Worm (Caenorhabditis elegans) whole organism, L1 larva: ENCODE results near the gene Y66D12A.16.
A peak's percentile ranks its signal among the peaks of the same experiment; 100 is the strongest.

Experiments used
- C04F5.9 ChIP-seq: sonication (generic microtip); optimal IDR thresholded peaks from 2 replicates; lab custom pipeline; 2016; ENCODE audit warnings: missing genetic modification characterization, missing compliant biosample characterization
- C16A3.4 ChIP-seq: fragments of 150-350 bp; optimal IDR thresholded peaks from 2 replicates; lab custom pipeline; 2014; ENCODE audit warnings: missing biosample characterization, missing genetic modification characterization
- F16B12.6 ChIP-seq: fragments of 150-350 bp; optimal IDR thresholded peaks from 2 replicates; lab custom pipeline; 2014; ENCODE audit warnings: missing biosample characterization, missing genetic modification characterization
- Y116A8C.19 ChIP-seq: sonication (generic microtip); optimal IDR thresholded peaks from 2 replicates; lab custom pipeline; 2016; ENCODE audit warnings: missing compliant biosample characterization, missing genetic modification characterization, borderline replicate concordance
- alr-1 ChIP-seq: fragments of 200-800 bp; sonication (Bioruptor generic); optimal IDR thresholded peaks from 2 replicates; lab custom pipeline; 2018; ENCODE audit warnings: borderline replicate concordance, mild to moderate bottlenecking, missing genetic modification characterization, missing compliant biosample characterization
- aly-2 ChIP-seq: fragments of 150-350 bp; optimal IDR thresholded peaks from 2 replicates; lab custom pipeline; 2014; ENCODE audit warnings: missing biosample characterization, missing genetic modification characterization
- blmp-1 ChIP-seq: fragments of 150-350 bp; optimal IDR thresholded peaks from 2 replicates; lab custom pipeline; 2014; ENCODE audit warnings: missing biosample characterization, missing genetic modification characterization
- ceh-82 ChIP-seq, 3 experiments: fragments of 150-350 bp in 1 of 3; sonication (generic microtip) in 2 of 3; optimal IDR thresholded peaks; 2 replicates each; lab custom pipeline; 2014 to 2017; ENCODE audit warnings: missing biosample characterization in 3 of 3, missing genetic modification characterization in 3 of 3
- ceh-88 ChIP-seq: fragments of 200-800 bp; sonication (Bioruptor generic); IDR thresholded peaks from 2 replicates; pipeline ENCODE4 v1.3.6; 2022; ENCODE audit warnings: missing genetic modification characterization, missing compliant biosample characterization
- ces-1 ChIP-seq: fragments of 150-350 bp; optimal IDR thresholded peaks from 2 replicates; lab custom pipeline; 2014; ENCODE audit warnings: missing biosample characterization, missing genetic modification reagents, missing genetic modification characterization
- dpl-1 ChIP-seq, 3 experiments: fragments of 150-350 bp in 2 of 3; sonication (generic microtip) in 1 of 3; optimal IDR thresholded peaks; 2 replicates each; lab custom pipeline; 2014 to 2017; ENCODE audit warnings: missing biosample characterization in 3 of 3, missing genetic modification characterization in 3 of 3, missing genetic modification reagents in 3 of 3
- efl-1 ChIP-seq, 4 experiments: fragments of 150-350 bp; optimal IDR thresholded peaks in 3 of 4; peaks in 1 of 4; 1 replicate in 1 of 4; 2 replicates in 3 of 4; lab custom pipeline; 2014; ENCODE audit warnings: missing biosample characterization in 2 of 4, missing genetic modification characterization in 2 of 4, missing genetic modification reagents in 2 of 4
- efl-3 ChIP-seq: fragments of 200-800 bp; sonication (Bioruptor generic); optimal IDR thresholded peaks from 2 replicates; lab custom pipeline; 2018; ENCODE audit warnings: mild to moderate bottlenecking, missing genetic modification characterization, missing compliant biosample characterization
- egl-13 ChIP-seq: sonication (generic microtip); optimal IDR thresholded peaks from 2 replicates; lab custom pipeline; 2016; ENCODE audit warnings: missing genotype, missing genetic modification reagents, missing genetic modification characterization, missing compliant biosample characterization
- egl-27 ChIP-seq, 2 experiments: fragments of 150-350 bp in 1 of 2; sonication (generic microtip); optimal IDR thresholded peaks; 3 replicates each; lab custom pipeline; 2017 to 2018; ENCODE audit warnings: missing biosample characterization in 2 of 2, missing genetic modification characterization in 2 of 2, missing genetic modification reagents in 2 of 2
- elt-3 ChIP-seq, 6 experiments: fragments of 150-350 bp in 1 of 6; sonication (generic microtip); optimal IDR thresholded peaks; 2 replicates each; lab custom pipeline; 2017 to 2018; ENCODE audit warnings: missing biosample characterization in 6 of 6, missing genetic modification characterization in 6 of 6, inconsistent platforms in 1 of 6
- fkh-10 ChIP-seq: sonication (generic microtip); optimal IDR thresholded peaks from 2 replicates; lab custom pipeline; 2017; ENCODE audit warnings: missing biosample characterization, missing genetic modification reagents, missing genetic modification characterization
- fos-1 ChIP-seq: fragments of 150-350 bp; optimal IDR thresholded peaks from 2 replicates; lab custom pipeline; 2014; ENCODE audit warnings: missing biosample characterization, missing genetic modification characterization
- grh-1 ChIP-seq: fragments of 200-800 bp; sonication (Bioruptor generic); IDR thresholded peaks from 2 replicates; pipeline ENCODE4 v1.3.6; 2022; ENCODE audit warnings: missing genetic modification reagents, missing genetic modification characterization, missing compliant biosample characterization
- irx-1 ChIP-seq: sonication (generic microtip); optimal IDR thresholded peaks from 2 replicates; lab custom pipeline; 2016; ENCODE audit warnings: missing genetic modification characterization, missing compliant biosample characterization
- isw-1 ChIP-seq: fragments of 200-800 bp; sonication (Bioruptor generic); IDR thresholded peaks from 2 replicates; pipeline ENCODE4 v1.3.6; 2022; ENCODE audit warnings: missing genetic modification characterization, missing compliant biosample characterization
- jun-1 ChIP-seq: fragments of 150-350 bp; optimal IDR thresholded peaks from 2 replicates; lab custom pipeline; 2014; ENCODE audit warnings: missing biosample characterization, missing genetic modification reagents, missing genetic modification characterization
- lin-15B ChIP-seq: fragments of 150-350 bp; sonication (generic microtip); optimal IDR thresholded peaks from 3 replicates; lab custom pipeline; 2014; ENCODE audit warnings: missing biosample characterization, missing genetic modification characterization
- lin-35 ChIP-seq, 2 experiments: fragments of 150-350 bp; optimal IDR thresholded peaks; 2 replicates each; lab custom pipeline; 2014; ENCODE audit warnings: missing biosample characterization in 2 of 2, missing genetic modification characterization in 2 of 2, missing genetic modification reagents in 2 of 2
- lsy-2 ChIP-seq, 2 experiments: fragments of 150-350 bp; optimal IDR thresholded peaks; 2 replicates each; lab custom pipeline; 2014; ENCODE audit warnings: missing biosample characterization in 2 of 2, missing genetic modification characterization in 2 of 2
- mab-9 ChIP-seq: fragments of 200-800 bp; sonication (Bioruptor generic); IDR thresholded peaks from 2 replicates; pipeline ENCODE4 v1.3.6; 2022; ENCODE audit warnings: missing genetic modification reagents, missing genetic modification characterization, missing compliant biosample characterization
- mdl-1 ChIP-seq, 2 experiments: fragments of 150-350 bp; optimal IDR thresholded peaks; 2 replicates each; lab custom pipeline; 2014 to 2017; ENCODE audit warnings: missing biosample characterization in 2 of 2, missing genetic modification characterization in 2 of 2, inconsistent platforms in 1 of 2
- mef-2 ChIP-seq: fragments of 150-350 bp; optimal IDR thresholded peaks from 2 replicates; lab custom pipeline; 2014; ENCODE audit warnings: missing biosample characterization, missing genetic modification characterization
- mep-1 ChIP-seq: fragments of 150-350 bp; optimal IDR thresholded peaks from 2 replicates; lab custom pipeline; 2014; ENCODE audit warnings: missing biosample characterization, missing genetic modification characterization
- nhr-28 ChIP-seq: fragments of 150-350 bp; optimal IDR thresholded peaks from 2 replicates; lab custom pipeline; 2014; ENCODE audit warnings: missing biosample characterization, missing genetic modification characterization
- nhr-71 ChIP-seq: sonication (generic microtip); optimal IDR thresholded peaks from 2 replicates; lab custom pipeline; 2016; ENCODE audit warnings: mild to moderate bottlenecking, missing genetic modification characterization, moderate library complexity, missing compliant biosample characterization
- nhr-77 ChIP-seq: fragments of 150-350 bp; optimal IDR thresholded peaks from 2 replicates; lab custom pipeline; 2014; ENCODE audit warnings: missing biosample characterization, missing genetic modification characterization
- nhr-90 ChIP-seq: sonication (generic microtip); optimal IDR thresholded peaks from 2 replicates; lab custom pipeline; 2016; ENCODE audit warnings: mild to moderate bottlenecking, missing genetic modification characterization, missing compliant biosample characterization; ENCODE audit not compliant: poor library complexity
- pag-3 ChIP-seq: sonication (generic microtip); optimal IDR thresholded peaks from 2 replicates; lab custom pipeline; 2017; ENCODE audit warnings: missing genetic modification characterization, mild to moderate bottlenecking, missing compliant biosample characterization, antibody characterized with exemption, borderline replicate concordance; ENCODE audit not compliant: insufficient read depth
- skn-1 ChIP-seq: fragments of 150-350 bp; optimal IDR thresholded peaks from 2 replicates; lab custom pipeline; 2014; ENCODE audit warnings: missing biosample characterization, missing genetic modification characterization
- snu-23 ChIP-seq: sonication (generic microtip); optimal IDR thresholded peaks from 2 replicates; lab custom pipeline; 2016; ENCODE audit warnings: missing genetic modification characterization, missing compliant biosample characterization
- sptf-1 ChIP-seq: fragments of 150-350 bp; optimal IDR thresholded peaks from 2 replicates; lab custom pipeline; 2014; ENCODE audit warnings: missing biosample characterization, missing genetic modification characterization
- swsn-7 ChIP-seq: sonication (generic microtip); optimal IDR thresholded peaks from 2 replicates; lab custom pipeline; 2016; ENCODE audit warnings: missing genetic modification characterization, missing compliant biosample characterization
- tbx-2 ChIP-seq: sonication (generic microtip); optimal IDR thresholded peaks from 2 replicates; lab custom pipeline; 2016; ENCODE audit warnings: missing genetic modification characterization, missing compliant biosample characterization
- unc-130 ChIP-seq: fragments of 150-350 bp; optimal IDR thresholded peaks from 2 replicates; lab custom pipeline; 2017; ENCODE audit warnings: missing biosample characterization, missing genetic modification characterization, inconsistent platforms
- unc-30 ChIP-seq: sonication (generic microtip); optimal IDR thresholded peaks from 2 replicates; lab custom pipeline; 2017; ENCODE audit warnings: missing biosample characterization, missing genetic modification characterization
- vab-15 ChIP-seq: sonication (generic microtip); optimal IDR thresholded peaks from 2 replicates; lab custom pipeline; 2017; ENCODE audit warnings: missing genotype, mild to moderate bottlenecking, missing genetic modification characterization, missing compliant biosample characterization
- xbp-1 ChIP-seq: sonication (generic microtip); optimal IDR thresholded peaks from 2 replicates; lab custom pipeline; 2016; ENCODE audit warnings: missing genetic modification characterization, missing compliant biosample characterization
- zag-1 ChIP-seq: fragments of 150-350 bp; optimal IDR thresholded peaks from 2 replicates; lab custom pipeline; 2014; ENCODE audit warnings: missing biosample characterization, missing genetic modification characterization
- ztf-4 ChIP-seq: fragments of 150-350 bp; optimal IDR thresholded peaks from 2 replicates; lab custom pipeline; 2014; ENCODE audit warnings: missing biosample characterization, missing genetic modification characterization

The Y66D12A.16 gene

DNA sequence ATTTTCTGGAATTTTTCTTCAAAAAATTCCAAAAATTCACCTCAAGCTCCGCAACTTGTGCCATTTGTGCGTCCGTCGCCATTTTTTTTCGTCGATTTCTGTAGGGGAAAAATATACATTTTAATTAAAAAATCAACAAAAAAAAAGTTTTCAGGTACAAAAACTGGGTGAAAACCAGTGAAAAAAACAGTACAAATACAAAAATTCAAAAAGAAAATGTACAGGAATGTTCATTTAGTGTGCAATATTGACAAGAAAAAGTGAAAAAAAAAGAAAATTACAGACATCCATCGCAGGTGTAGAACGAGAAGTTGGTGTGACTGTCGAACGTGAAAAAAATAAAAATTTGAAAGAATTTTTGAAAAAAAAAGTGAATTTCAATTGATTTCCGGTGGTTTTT lies 20.6 kb upstream of the Y66D12A.16 start, which contains the start of gene tin-10:
Gene tin-10, minus strand, starts transcription at position 101 of the 400 bp plus-strand sequence.
- TF ChIP-seq fkh-10 (GFP tag; lab: Kevin White, UChicago) = no peak
- no peak for TF ChIP-seq nhr-71
- TF ChIP-seq xbp-1 (tag; lab: Kevin White, UChicago) = no peak
- TF ChIP-seq mdl-1 (tag; optimal IDR thresholded peaks at IDR 0.05; lab: Kevin White, UChicago) = no peak
- TF ChIP-seq, all 84 proteins: peak for 0

DNA sequence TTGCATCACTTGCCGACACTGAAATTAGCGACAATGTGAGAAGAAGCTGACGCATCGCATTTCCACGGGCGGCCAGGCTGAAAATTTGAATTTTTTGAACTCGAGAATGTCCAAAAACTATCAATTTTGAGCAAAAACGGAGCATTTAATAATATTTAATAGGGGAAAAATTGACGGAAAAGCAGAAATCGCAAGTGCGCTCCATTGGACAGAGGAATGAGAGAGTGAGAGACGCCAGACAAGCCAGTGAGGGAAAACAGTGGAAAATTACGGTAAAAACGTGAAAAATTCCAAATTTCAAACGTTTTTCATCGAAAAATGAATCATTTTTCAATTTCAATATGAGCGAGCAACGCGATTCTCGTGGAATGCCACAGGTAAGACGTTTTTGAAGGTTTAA lies 18.1 kb upstream of the Y66D12A.16 start, which contains the start of the genes Y66D12A.21 and spe-6:
Gene Y66D12A.21, minus strand, starts transcription at position 90 of the 400 bp plus-strand sequence.
Gene spe-6, plus strand, starts transcription at position 276 of the 400 bp plus-strand sequence.
- TF ChIP-seq dpl-1 (GFP tag; optimal IDR thresholded peaks at IDR 0.05; lab: Kevin White, UChicago) = peak; percentile 28 to 68 (median 49)
- TF ChIP-seq zag-1 (tag; lab: Kevin White, UChicago) = no peak
- TF ChIP-seq fos-1 (tag; lab: Kevin White, UChicago) = no peak
- no peak for TF ChIP-seq mep-1 (tag; lab: Kevin White, UChicago)
- TF ChIP-seq lin-35 (GFP tag; optimal IDR thresholded peaks at IDR 0.05; lab: Kevin White, UChicago) = peak; percentile 50 to 55
- no peak for TF ChIP-seq grh-1 (GFP tag; lab: Robert Waterston, UW)
- TF ChIP-seq isw-1 (GFP tag; lab: Robert Waterston, UW) = no peak
- TF ChIP-seq blmp-1 (tag; lab: Kevin White, UChicago) = peak; percentile 30
- no peak for TF ChIP-seq nhr-77
- TF ChIP-seq nhr-90 (tag; lab: Kevin White, UChicago) = no peak
- TF ChIP-seq ces-1 (GFP tag; lab: Kevin White, UChicago) = no peak
- no peak for TF ChIP-seq aly-2 (tag; lab: Kevin White, UChicago)
- peak; percentile 56 for TF ChIP-seq lin-15B
- no peak for TF ChIP-seq swsn-7 (tag; lab: Kevin White, UChicago)
- no peak for TF ChIP-seq mef-2 (tag; lab: Kevin White, UChicago)
- TF ChIP-seq Y116A8C.19 = no peak
- no peak for TF ChIP-seq jun-1
- peak; percentile 28 for TF ChIP-seq skn-1 (tag; lab: Kevin White, UChicago)
- peak; percentile 57 to 70 for TF ChIP-seq efl-1 (optimal IDR thresholded peaks at IDR 0.05; lab: Kevin White, UChicago)
- peak; percentile 54 to 91 for TF ChIP-seq efl-1 (GFP tag; optimal IDR thresholded peaks at IDR 0.05 in 1 of 2; lab: Kevin White, UChicago)
- no peak for TF ChIP-seq unc-30 (tag; lab: Kevin White, UChicago)
- TF ChIP-seq mab-9 (GFP tag; lab: Robert Waterston, UW) = no peak
- no peak for TF ChIP-seq pag-3 (tag; lab: Kevin White, UChicago)
- no peak for TF ChIP-seq xbp-1 (tag; lab: Kevin White, UChicago)
- TF ChIP-seq ceh-82 (tag; optimal IDR thresholded peaks at IDR 0.05; lab: Kevin White, UChicago) = peak in 1 of 3 experiments; percentile 12
- peak; percentile 7 for TF ChIP-seq C16A3.4 (tag; lab: Kevin White, UChicago)
- peak; percentile 52 for TF ChIP-seq F16B12.6 (tag; lab: Kevin White, UChicago)
- no peak for TF ChIP-seq tbx-2 (tag; lab: Kevin White, UChicago)
- peak in 1 of 2 experiments; percentile 67 for TF ChIP-seq lsy-2 (tag; optimal IDR thresholded peaks at IDR 0.05; lab: Kevin White, UChicago)
- TF ChIP-seq, all 84 proteins: peak for 10

DNA sequence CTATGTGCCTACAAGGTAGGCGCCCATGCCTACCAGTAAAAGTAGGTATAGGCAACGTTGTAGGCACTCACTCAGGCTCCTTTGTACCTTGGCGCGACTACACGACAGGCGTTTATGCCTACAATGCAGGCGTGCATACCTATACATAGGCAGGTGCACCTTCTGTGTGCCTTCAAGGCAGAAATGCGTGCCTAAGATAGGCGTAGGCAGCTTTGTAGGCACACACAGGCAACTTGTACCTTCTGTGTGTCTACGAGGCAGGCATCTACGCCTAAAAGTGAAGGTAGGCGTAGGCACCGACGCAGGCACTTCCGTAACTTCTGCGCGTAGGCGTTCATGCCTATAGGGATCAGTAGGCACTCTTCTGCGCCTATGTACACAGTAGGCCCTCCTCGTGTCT lies 17.7 kb upstream of the Y66D12A.16 start:
- TF ChIP-seq snu-23 (GFP tag; lab: Kevin White, UChicago) = no peak
- TF ChIP-seq alr-1 (tag; lab: Kevin White, UChicago) = peak; percentile 95

DNA sequence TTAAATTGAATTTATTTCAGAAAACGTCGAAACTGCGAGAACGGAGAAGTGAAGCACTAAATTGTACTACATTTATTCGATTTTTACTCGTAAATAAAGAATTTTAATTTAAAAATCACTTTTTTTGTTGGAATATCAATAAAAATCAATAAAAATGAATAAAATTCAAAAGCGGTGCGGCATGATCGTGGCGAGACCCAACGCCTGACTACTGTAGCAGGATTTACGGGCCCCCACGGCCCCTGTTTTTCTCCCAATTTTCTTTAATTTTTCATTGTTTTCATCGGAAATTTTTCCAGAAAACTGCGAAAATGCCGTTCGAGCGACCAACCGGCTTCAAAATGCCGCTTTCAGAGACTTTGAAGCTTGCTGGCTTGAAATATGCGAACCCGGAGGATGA lies 14.5 kb upstream of the Y66D12A.16 start, which contains the start of gene Y66D12A.19:
Gene Y66D12A.19, plus strand, starts transcription at position 266 of the 400 bp plus-strand sequence.
- no peak for TF ChIP-seq ceh-88 (GFP tag; lab: Robert Waterston, UW)
- no peak for TF ChIP-seq ceh-82 (tag; optimal IDR thresholded peaks at IDR 0.05; lab: Kevin White, UChicago)
- TF ChIP-seq ztf-4 = no peak
- no peak for TF ChIP-seq jun-1
- no peak for TF ChIP-seq mdl-1 (tag; optimal IDR thresholded peaks at IDR 0.05; lab: Kevin White, UChicago)
- TF ChIP-seq irx-1 = no peak
- TF ChIP-seq efl-3 (GFP tag; lab: Kevin White, UChicago) = no peak
- no peak for TF ChIP-seq elt-3 (tag; optimal IDR thresholded peaks at IDR 0.05; lab: Kevin White, UChicago)
- TF ChIP-seq blmp-1 (tag; lab: Kevin White, UChicago) = no peak
- TF ChIP-seq sptf-1 = no peak
- no peak for TF ChIP-seq egl-27 (tag; optimal IDR thresholded peaks at IDR 0.05; lab: Kevin White, UChicago)
- TF ChIP-seq nhr-28 (tag; lab: Kevin White, UChicago) = no peak
- TF ChIP-seq vab-15 (tag; lab: Kevin White, UChicago) = no peak
- TF ChIP-seq C04F5.9 (tag; lab: Kevin White, UChicago) = no peak
- no peak for TF ChIP-seq unc-130
- no peak for TF ChIP-seq mab-9 (GFP tag; lab: Robert Waterston, UW)
- no peak for TF ChIP-seq grh-1 (GFP tag; lab: Robert Waterston, UW)
- no peak for TF ChIP-seq egl-13 (tag; lab: Kevin White, UChicago)
- TF ChIP-seq, all 84 proteins: peak for 0
